Worm (Caenorhabditis elegans): ENCODE measurements around the gene Y9C2UA.1.

DNA sequence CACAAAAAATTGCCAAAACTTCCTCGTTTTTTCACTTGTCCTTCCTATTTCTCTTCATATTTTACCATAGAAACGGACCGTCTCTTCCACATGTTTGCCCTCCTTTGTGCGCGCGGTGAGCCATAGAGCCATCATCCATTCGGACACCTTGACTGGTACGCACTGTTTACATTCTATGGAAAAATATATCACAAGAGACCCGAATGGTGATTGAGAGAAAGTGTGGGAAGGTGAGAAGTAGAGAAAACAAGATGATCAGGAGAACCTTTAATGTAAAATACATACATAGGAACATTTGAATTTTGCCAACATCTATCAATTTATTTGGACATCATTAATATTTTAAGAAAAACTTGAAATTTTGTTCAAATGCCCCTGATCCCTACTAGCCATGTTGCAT lies 46.5 kb downstream of the Y9C2UA.1 start:
- TF ChIP-seq fkh-10 (GFP tag; optimal IDR thresholded peaks at IDR 0.05): no peak
- no peak for TF ChIP-seq elt-3 (tag; optimal IDR thresholded peaks at IDR 0.05)
- no peak for TF ChIP-seq C04F5.9 (tag; optimal IDR thresholded peaks at IDR 0.05)
- no peak for TF ChIP-seq ztf-4 (tag; optimal IDR thresholded peaks at IDR 0.05)
- TF ChIP-seq nhr-11 (tag; optimal IDR thresholded peaks at IDR 0.05): no peak
- no peak for TF ChIP-seq nhr-28 (tag; optimal IDR thresholded peaks at IDR 0.05)
- TF ChIP-seq tlp-1 (tag; optimal IDR thresholded peaks at IDR 0.05): no peak
